Fruit fly (Drosophila melanogaster): ENCODE results near the gene CG44141.
"Not testable (repeated sequence)": the region's sequence is repeated elsewhere in the genome, so short reads cannot be mapped to it uniquely, and the experiment has no call there.

- TF ChIP-seq psq, Myc, h, ttk, insv (optimal IDR thresholded peaks at IDR 0.05): not testable (repeated sequence)
These were observed 36.5 kb upstream of the CG44141 start, which contains the start of gene CG31780 for dm6 chr2L:15695738-15696137.
